Worm (Caenorhabditis elegans): ENCODE data around the gene T23F2.2.

Gene T23F2.2

DNA sequence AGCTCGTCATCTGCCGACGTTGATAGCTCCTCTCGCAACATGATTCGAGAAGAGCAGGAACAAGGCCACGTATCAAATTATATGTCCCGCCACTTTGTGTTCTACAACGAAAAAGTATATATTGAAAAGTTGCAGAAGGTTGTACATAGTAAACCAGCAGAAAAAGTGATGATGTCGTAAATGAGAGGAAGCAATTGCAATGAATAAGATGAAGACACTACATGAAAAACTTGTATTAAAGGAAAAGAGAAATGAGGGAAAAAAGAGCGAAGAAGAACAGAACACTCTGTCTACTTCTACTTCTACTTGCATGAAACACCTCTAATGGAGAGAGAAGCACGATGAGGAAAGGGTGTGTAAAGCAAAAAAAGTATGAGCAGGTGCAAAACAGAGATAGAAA lies at the start of gene T23F2.2:
TSS of gene T23F2.2 (minus strand) at position 101 of the 400 bp plus-strand sequence.
- no peak for TF ChIP-seq nhr-232 (tag; optimal IDR thresholded peaks at IDR 0.05)
- no peak for TF ChIP-seq ceh-48 (tag; optimal IDR thresholded peaks at IDR 0.05)
- TF ChIP-seq ceh-22 (tag; optimal IDR thresholded peaks at IDR 0.05), result no peak
- no peak for TF ChIP-seq che-1 (tag; optimal IDR thresholded peaks at IDR 0.05)
- TF ChIP-seq sox-2 (GFP tag; IDR thresholded peaks at IDR 0.05), result no peak
- TF ChIP-seq lim-6 (tag; optimal IDR thresholded peaks at IDR 0.05), result no peak
- TF ChIP-seq tbx-2 (tag; optimal IDR thresholded peaks at IDR 0.05), result no peak
- no peak for TF ChIP-seq ref-2 (tag; optimal IDR thresholded peaks at IDR 0.05)
- TF ChIP-seq npax-4 (tag; optimal IDR thresholded peaks at IDR 0.05), result no peak
- no peak for TF ChIP-seq C38D4.7 (GFP tag; optimal IDR thresholded peaks at IDR 0.05)
- TF ChIP-seq ttx-3 (tag; optimal IDR thresholded peaks at IDR 0.05), result no peak
- no peak for TF ChIP-seq K09A11.1 (tag; optimal IDR thresholded peaks at IDR 0.05; ENCODE audit: insufficient read depth)

DNA sequence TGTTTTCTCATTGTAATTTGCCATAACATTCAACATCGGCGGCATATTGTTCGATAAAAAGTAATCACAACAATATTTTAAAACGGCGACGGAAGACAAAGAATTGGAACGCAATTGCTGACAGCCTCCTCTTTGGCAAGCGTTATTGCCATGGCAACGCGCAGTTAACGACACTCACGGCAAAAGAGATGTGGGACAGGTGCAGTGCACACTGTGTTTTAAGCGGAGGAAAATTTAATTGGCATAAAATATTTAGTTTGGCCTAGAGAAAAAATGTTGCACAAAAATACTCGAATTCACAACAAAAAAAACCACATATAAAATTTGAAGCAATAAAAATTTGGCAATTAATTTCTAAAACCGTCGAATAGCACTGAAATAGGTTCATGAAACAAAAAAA lies 47.6 kb upstream of the T23F2.2 start, which contains the start of gene ifta-1:
TSS of gene ifta-1 (minus strand) at position 101 of the 400 bp plus-strand sequence.
- TF ChIP-seq ahr-1 (tag; optimal IDR thresholded peaks at IDR 0.05) (no peak), unc-86 (tag; optimal IDR thresholded peaks at IDR 0.05) (no peak), pax-1 (tag; optimal IDR thresholded peaks at IDR 0.05) (no peak), elt-4 (tag; optimal IDR thresholded peaks at IDR 0.05) (no peak), ceh-45 (GFP tag; IDR thresholded peaks at IDR 0.05) (no peak), tbx-7 (tag; optimal IDR thresholded peaks at IDR 0.05) (no peak), pat-9 (tag; optimal IDR thresholded peaks at IDR 0.05) (no peak), ceh-14 (tag; optimal IDR thresholded peaks at IDR 0.05) (no peak)

DNA sequence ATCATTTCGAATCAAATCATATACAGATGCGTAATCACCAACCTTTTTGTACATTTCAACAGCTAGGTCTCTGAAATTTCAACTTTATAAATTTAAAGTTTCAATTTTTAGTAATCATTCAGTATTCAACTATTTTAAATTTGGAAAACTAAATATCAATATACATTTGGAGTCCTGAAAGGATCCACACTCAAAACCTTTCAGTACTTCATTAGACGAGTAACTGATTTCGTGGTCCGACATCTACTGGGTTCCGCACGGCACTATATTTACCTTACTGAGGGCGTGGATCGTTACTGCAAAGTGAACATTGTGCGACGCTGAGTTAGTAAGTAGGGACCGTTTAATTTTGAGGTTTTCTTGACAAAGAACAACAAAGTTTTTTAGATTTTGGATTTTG lies 42.8 kb upstream of the T23F2.2 start:
- TF ChIP-seq fkh-6 (tag; optimal IDR thresholded peaks at IDR 0.05) (no peak), hlh-13 (GFP tag; optimal IDR thresholded peaks at IDR 0.05) (no peak), eyg-1 (tag; optimal IDR thresholded peaks at IDR 0.05) (no peak), elt-4 (tag; optimal IDR thresholded peaks at IDR 0.05) (no peak), lin-11 (tag; optimal IDR thresholded peaks at IDR 0.05) (no peak), npax-4 (tag; optimal IDR thresholded peaks at IDR 0.05) (no peak), unc-55 (GFP tag; optimal IDR thresholded peaks at IDR 0.05) (no peak), dve-1 (tag; optimal IDR thresholded peaks at IDR 0.05) (no peak), tbx-2 (tag; optimal IDR thresholded peaks at IDR 0.05) (no peak), pha-4 (tag; optimal IDR thresholded peaks at IDR 0.05) (no peak), unc-3 (GFP tag; conservative IDR thresholded peaks at IDR 0.05) (no peak), unc-3 (tag; optimal IDR thresholded peaks at IDR 0.05) (no peak)

ce11 chrX:5543651-5544050 lies 38.6 kb upstream of the T23F2.2 start, which contains the start of gene C54G7.1:
Gene C54G7.1 (plus strand): TSS chrX:5543951.
- TF ChIP-seq ets-4 (tag; optimal IDR thresholded peaks at IDR 0.05) (no peak), gmeb-2 (tag; optimal IDR thresholded peaks at IDR 0.05) (no peak), fax-1 (tag; optimal IDR thresholded peaks at IDR 0.05) (no peak), ceh-31 (tag; optimal IDR thresholded peaks at IDR 0.05) (no peak), elt-4 (tag; optimal IDR thresholded peaks at IDR 0.05) (no peak), ceh-2 (tag; optimal IDR thresholded peaks at IDR 0.05) (no peak), sdc-2 (tag; optimal IDR thresholded peaks at IDR 0.05) (no peak), madf-2 (tag; optimal IDR thresholded peaks at IDR 0.05) (no peak), odd-2 (tag; optimal IDR thresholded peaks at IDR 0.05) (no peak), ceh-14 (tag; optimal IDR thresholded peaks at IDR 0.05) (no peak), hlh-6 (tag; optimal IDR thresholded peaks at IDR 0.05) (no peak), sox-4 (tag; optimal IDR thresholded peaks at IDR 0.05) (no peak), elt-2 (tag; optimal IDR thresholded peaks at IDR 0.05) (no peak), pha-4 (tag; optimal IDR thresholded peaks at IDR 0.05) (no peak), ceh-18 (tag; optimal IDR thresholded peaks at IDR 0.05) (no peak), Y22D7AL.16 (tag; optimal IDR thresholded peaks at IDR 0.05) (no peak), ahr-1 (tag; optimal IDR thresholded peaks at IDR 0.05) (no peak), unc-55 (GFP tag; optimal IDR thresholded peaks at IDR 0.05) (no peak), rnt-1 (tag; optimal IDR thresholded peaks at IDR 0.05) (no peak)

Measured in whole organism, late embryonic.